Worm (Caenorhabditis elegans) whole organism, early embryonic: ENCODE measurements around the gene arl-8.

Experiments
- B0310.2 ChIP-seq: sonication (generic microtip); optimal IDR thresholded peaks from 2 replicates; lab custom pipeline; 2016; ENCODE audit warnings: mild to moderate bottlenecking, missing genetic modification characterization, missing compliant biosample characterization
- F13C5.2 ChIP-seq: sonication (generic microtip); optimal IDR thresholded peaks from 2 replicates; lab custom pipeline; 2017; ENCODE audit warnings: mild to moderate bottlenecking, missing genetic modification characterization, inconsistent platforms, missing compliant biosample characterization
- aly-1 ChIP-seq: sonication (generic microtip); optimal IDR thresholded peaks from 2 replicates; lab custom pipeline; 2016; ENCODE audit warnings: missing genetic modification characterization, missing compliant biosample characterization
- ama-1 ChIP-seq: fragments of 150-350 bp; optimal IDR thresholded peaks from 2 replicates; lab custom pipeline; 2014
- ceh-13 ChIP-seq: fragments of 200-800 bp; sonication (Bioruptor generic); optimal IDR thresholded peaks from 2 replicates; lab custom pipeline; 2018; ENCODE audit warnings: mild to moderate bottlenecking, missing genetic modification characterization, missing compliant biosample characterization
- ceh-36 ChIP-seq: sonication (generic microtip); optimal IDR thresholded peaks from 2 replicates; lab custom pipeline; 2016; ENCODE audit warnings: missing genetic modification characterization, inconsistent platforms, missing compliant biosample characterization
- ets-7 ChIP-seq: sonication (generic microtip); optimal IDR thresholded peaks from 2 replicates; lab custom pipeline; 2016; ENCODE audit warnings: missing genotype, missing genetic modification characterization, missing compliant biosample characterization
- flt-1 ChIP-seq: fragments of 200-800 bp; sonication (Bioruptor generic); IDR thresholded peaks from 2 replicates; pipeline ENCODE4 v1.3.6; 2022; ENCODE audit warnings: missing genetic modification characterization, missing compliant biosample characterization
- hmbx-1 ChIP-seq: sonication (generic microtip); optimal IDR thresholded peaks from 2 replicates; lab custom pipeline; 2016; ENCODE audit warnings: mild to moderate bottlenecking, missing genetic modification characterization, missing compliant biosample characterization
- hmg-4 ChIP-seq: fragments of 200-800 bp; sonication (Bioruptor generic); optimal IDR thresholded peaks from 2 replicates; lab custom pipeline; 2018; ENCODE audit warnings: mild to moderate bottlenecking, missing genetic modification characterization, missing compliant biosample characterization
- hnd-1 ChIP-seq: sonication (generic microtip); optimal IDR thresholded peaks from 2 replicates; lab custom pipeline; 2016; ENCODE audit warnings: missing genetic modification characterization, missing compliant biosample characterization
- pes-1 ChIP-seq: fragments of 200-800 bp; sonication (Bioruptor generic); IDR thresholded peaks from 2 replicates; pipeline ENCODE4 v1.3.6; 2022; ENCODE audit warnings: missing genetic modification reagents, missing genetic modification characterization, missing compliant biosample characterization
- scrt-1 ChIP-seq: fragments of 200-800 bp; sonication (Bioruptor generic); IDR thresholded peaks from 2 replicates; pipeline ENCODE4 v1.3.6; 2022; ENCODE audit warnings: missing genetic modification characterization, missing compliant biosample characterization
- sea-1 ChIP-seq: fragments of 200-800 bp; sonication (Bioruptor generic); conservative IDR thresholded peaks from 2 replicates; pipeline ENCODE4 v1.3.6; 2022; ENCODE audit warnings: missing genetic modification characterization, missing compliant biosample characterization
- tbx-11 ChIP-seq: fragments of 200-800 bp; sonication (Bioruptor generic); IDR thresholded peaks from 2 replicates; pipeline ENCODE4 v1.3.6; 2022; ENCODE audit warnings: missing genetic modification characterization, missing compliant biosample characterization
- tbx-37 ChIP-seq: fragments of 200-800 bp; sonication (Bioruptor generic); conservative IDR thresholded peaks from 2 replicates; pipeline ENCODE4 v1.3.6; 2022; ENCODE audit warnings: missing genetic modification reagents, missing genetic modification characterization, missing compliant biosample characterization
- tra-4 ChIP-seq: sonication (generic microtip); optimal IDR thresholded peaks from 2 replicates; lab custom pipeline; 2017; ENCODE audit warnings: missing genetic modification characterization, missing compliant biosample characterization

arl-8 gene

DNA sequence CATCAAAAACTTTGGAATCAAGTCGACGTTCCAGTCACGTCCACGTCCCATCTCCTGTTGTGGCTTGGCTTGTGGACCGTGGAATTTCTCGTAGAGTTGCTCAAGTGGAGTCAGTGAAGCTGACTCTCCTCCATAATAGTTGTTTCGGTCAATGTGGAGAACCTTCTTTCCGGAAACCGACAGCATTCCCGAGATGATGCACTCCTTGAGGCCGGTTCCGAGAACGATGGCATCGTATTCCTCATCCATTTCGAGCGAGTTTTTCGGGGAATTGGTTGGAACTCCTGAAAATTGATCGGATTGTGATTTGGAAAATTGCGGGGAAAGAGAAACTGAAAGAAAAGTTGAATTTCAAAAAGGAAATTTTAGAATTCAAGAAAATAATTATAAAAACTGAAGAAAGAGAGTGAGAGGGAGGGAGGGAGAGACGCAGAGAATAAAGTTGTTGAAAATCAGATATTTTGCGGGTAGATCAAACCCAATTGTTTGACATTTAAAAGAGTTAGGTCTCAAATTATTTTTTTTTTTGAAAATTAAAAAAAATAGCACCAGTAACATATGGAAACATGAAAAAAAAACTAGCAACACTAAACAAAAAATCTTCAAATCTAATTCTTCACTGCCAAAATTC is 5.2 kb upstream of the arl-8 start, which contains the start of gene gdi-1:
TSS of gene gdi-1 (minus strand) at position 286 of the 631 bp plus-strand sequence.
- TF ChIP-seq B0310.2 (tag; lab: Kevin White, UChicago), result no peak
- TF ChIP-seq hnd-1, result no peak
- no peak for TF ChIP-seq scrt-1 (GFP tag; lab: Robert Waterston, UW)
- no peak for TF ChIP-seq F13C5.2
- TF ChIP-seq ets-7, result no peak
- no peak for TF ChIP-seq aly-1 (tag; lab: Kevin White, UChicago)
- no peak for TF ChIP-seq pes-1 (GFP tag; lab: Robert Waterston, UW)
- no peak for TF ChIP-seq tbx-37 (GFP tag; lab: Robert Waterston, UW)
- TF ChIP-seq hmg-4 (GFP tag; lab: Kevin White, UChicago), result no peak
- TF ChIP-seq ama-1 (lab: Kevin White, UChicago), result no peak
- no peak for TF ChIP-seq tra-4 (tag; lab: Kevin White, UChicago)
- no peak for TF ChIP-seq ceh-13
- no peak for TF ChIP-seq ceh-36 (tag; lab: Kevin White, UChicago)
- no peak for TF ChIP-seq tbx-11 (GFP tag; lab: Robert Waterston, UW)
- TF ChIP-seq hmbx-1 (tag; lab: Kevin White, UChicago), result no peak
- TF ChIP-seq sea-1 (GFP tag; lab: Robert Waterston, UW), result no peak
- no peak for TF ChIP-seq flt-1 (GFP tag; lab: Robert Waterston, UW)

DNA sequence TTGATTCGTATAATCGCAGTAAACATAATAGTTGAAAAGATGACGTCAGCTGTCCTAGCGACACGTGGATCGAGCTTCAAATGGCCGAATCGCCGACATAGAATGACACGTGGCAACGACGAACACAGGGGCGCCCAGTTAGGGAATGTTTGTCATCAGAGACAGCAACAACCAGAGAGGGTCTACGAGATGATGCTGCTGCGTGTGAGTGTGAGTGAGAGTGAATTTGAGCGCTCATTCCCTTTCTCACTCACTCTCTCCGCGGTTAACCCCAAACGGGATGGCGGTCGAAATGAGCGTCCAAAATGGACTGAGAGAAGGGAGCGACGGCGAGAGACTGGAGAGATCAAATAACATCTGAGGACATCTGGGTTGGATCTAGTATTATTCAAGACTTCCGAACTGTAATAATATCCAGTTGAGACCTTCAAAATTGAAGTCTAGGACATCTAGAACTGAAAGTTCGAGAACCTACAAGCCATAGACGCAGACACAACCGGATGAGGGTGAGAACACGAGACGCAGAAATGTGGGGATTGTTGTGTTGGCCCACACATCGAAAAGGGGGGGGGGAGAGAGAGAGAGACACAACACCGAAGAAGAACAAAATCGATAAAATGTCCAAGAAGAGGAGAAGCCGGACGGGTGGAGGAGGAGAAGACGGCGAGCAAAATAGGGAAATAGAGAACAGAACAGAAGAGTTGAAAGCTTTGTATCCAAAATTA is 3.9 kb upstream of the arl-8 start:
- TF ChIP-seq hmg-4 (GFP tag; lab: Kevin White, UChicago) (peak; percentile 16), aly-1 (tag; lab: Kevin White, UChicago) (no peak), ama-1 (lab: Kevin White, UChicago) (no peak), F13C5.2 (no peak), hnd-1 (no peak)

DNA sequence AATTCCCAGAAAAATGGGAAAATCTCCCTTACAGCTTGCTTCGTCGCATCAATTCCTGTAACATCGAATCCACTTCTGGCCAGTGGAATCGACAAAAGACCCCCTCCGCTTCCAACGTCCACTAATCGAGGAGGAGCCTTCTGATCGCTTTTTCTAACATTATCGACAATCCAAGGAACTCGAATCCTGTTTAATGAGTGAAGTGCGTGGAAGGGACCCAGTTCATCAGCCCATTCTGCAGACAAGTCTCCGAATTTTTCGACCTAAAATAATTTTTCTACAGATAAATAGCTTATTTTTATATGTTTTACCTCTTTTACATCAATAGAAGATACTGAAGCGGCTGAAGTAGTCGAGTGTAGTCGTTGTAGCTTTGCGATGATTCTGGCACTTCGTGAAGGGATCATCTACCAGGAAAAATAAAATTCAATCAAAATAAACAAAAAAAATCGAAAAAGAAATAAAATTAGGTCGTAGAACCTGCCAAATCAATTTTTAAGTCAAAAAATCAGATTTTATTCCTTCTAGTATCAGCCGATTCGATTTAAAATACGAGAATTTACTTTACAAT is 1.9 kb upstream of the arl-8 start, which contains the start of gene coq-3:
TSS of gene coq-3 (minus strand) at position 407 of the 571 bp plus-strand sequence.
- TF ChIP-seq tbx-37 (GFP tag; lab: Robert Waterston, UW), result no peak
- TF ChIP-seq tbx-11 (GFP tag; lab: Robert Waterston, UW), result no peak
- TF ChIP-seq ama-1 (lab: Kevin White, UChicago), result no peak
- no peak for TF ChIP-seq F13C5.2
- TF ChIP-seq hnd-1, result no peak
- TF ChIP-seq B0310.2 (tag; lab: Kevin White, UChicago), result no peak
- no peak for TF ChIP-seq pes-1 (GFP tag; lab: Robert Waterston, UW)
- no peak for TF ChIP-seq flt-1 (GFP tag; lab: Robert Waterston, UW)
- TF ChIP-seq ets-7, result no peak
- no peak for TF ChIP-seq scrt-1 (GFP tag; lab: Robert Waterston, UW)
- no peak for TF ChIP-seq tra-4 (tag; lab: Kevin White, UChicago)
- no peak for TF ChIP-seq ceh-36 (tag; lab: Kevin White, UChicago)

- TF ChIP-seq tbx-11 (GFP tag; lab: Robert Waterston, UW), result no peak
- TF ChIP-seq ceh-36 (tag; lab: Kevin White, UChicago), result no peak
- TF ChIP-seq ceh-13, result no peak
- TF ChIP-seq ama-1 (lab: Kevin White, UChicago), result no peak
- TF ChIP-seq tbx-37 (GFP tag; lab: Robert Waterston, UW), result no peak
- no peak for TF ChIP-seq ets-7
Measured at ce11 chrIV:14797354-14797753, 595 bp upstream of the arl-8 start, which contains the start of the genes Y57G11C.1147 and nuo-3. Gene Y57G11C.1147, minus strand, starts transcription at chrIV:14797514. Gene nuo-3, minus strand, starts transcription at chrIV:14797544.

- no peak for TF ChIP-seq ceh-13
- TF ChIP-seq F13C5.2, result no peak
- TF ChIP-seq pes-1 (GFP tag; lab: Robert Waterston, UW), result no peak
- TF ChIP-seq ama-1 (lab: Kevin White, UChicago), result no peak
- no peak for TF ChIP-seq flt-1 (GFP tag; lab: Robert Waterston, UW)
Measured at ce11 chrIV:14799186-14799585, 1.2 kb downstream of the arl-8 start, which contains the start of gene Y57G11C.14. Gene Y57G11C.14, plus strand, starts transcription at chrIV:14799311.

DNA sequence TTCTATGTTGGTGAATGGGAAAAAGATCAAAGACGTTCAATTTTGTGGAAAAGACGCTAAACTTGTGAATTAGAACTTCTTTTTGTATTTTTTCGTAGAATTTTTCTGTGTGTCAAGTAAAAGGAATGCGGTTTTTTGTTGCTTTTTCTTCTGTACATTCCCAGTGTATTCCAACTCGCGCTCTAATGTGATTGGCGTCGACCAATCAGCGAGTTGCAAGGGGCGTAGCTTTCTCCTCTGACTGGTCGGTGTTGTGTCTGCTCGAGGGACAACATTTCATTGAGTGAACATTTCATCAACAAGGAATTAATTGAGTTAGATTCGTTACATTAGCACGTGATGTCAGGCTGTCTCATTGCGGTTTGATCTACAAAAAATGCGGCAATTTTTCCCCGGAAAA is 3.0 kb downstream of the arl-8 start:
- TF ChIP-seq ceh-36 (tag; lab: Kevin White, UChicago), result no peak
- no peak for TF ChIP-seq sea-1 (GFP tag; lab: Robert Waterston, UW)
- no peak for TF ChIP-seq B0310.2 (tag; lab: Kevin White, UChicago)
- TF ChIP-seq tbx-11 (GFP tag; lab: Robert Waterston, UW), result no peak
- no peak for TF ChIP-seq hnd-1
- TF ChIP-seq tbx-37 (GFP tag; lab: Robert Waterston, UW), result no peak
- no peak for TF ChIP-seq ama-1 (lab: Kevin White, UChicago)
- no peak for TF ChIP-seq ceh-13
- no peak for TF ChIP-seq aly-1 (tag; lab: Kevin White, UChicago)
- TF ChIP-seq scrt-1 (GFP tag; lab: Robert Waterston, UW), result no peak
- no peak for TF ChIP-seq ets-7
- no peak for TF ChIP-seq hmbx-1 (tag; lab: Kevin White, UChicago)

ce11 chrIV:14802316-14802715 is 4.4 kb downstream of the arl-8 start, which contains the start of gene Y57G11C.1142:
Gene Y57G11C.1142, plus strand, starts transcription at chrIV:14802616.
- TF ChIP-seq hnd-1 (no peak), F13C5.2 (no peak), pes-1 (GFP tag; lab: Robert Waterston, UW) (no peak), sea-1 (GFP tag; lab: Robert Waterston, UW) (no peak), ceh-36 (tag; lab: Kevin White, UChicago) (no peak), aly-1 (tag; lab: Kevin White, UChicago) (no peak), tbx-11 (GFP tag; lab: Robert Waterston, UW) (no peak), ama-1 (lab: Kevin White, UChicago) (no peak), scrt-1 (GFP tag; lab: Robert Waterston, UW) (no peak), ets-7 (no peak), flt-1 (GFP tag; lab: Robert Waterston, UW) (no peak), tbx-37 (GFP tag; lab: Robert Waterston, UW) (no peak), B0310.2 (tag; lab: Kevin White, UChicago) (no peak), ceh-13 (no peak), hmbx-1 (tag; lab: Kevin White, UChicago) (no peak), tra-4 (tag; lab: Kevin White, UChicago) (no peak), hmg-4 (GFP tag; lab: Kevin White, UChicago) (no peak)
